Worm (Caenorhabditis elegans) whole organism, young adult: ENCODE measurements around the gene inpp-1.

Experiments
- B0035.1 ChIP-seq: sonication (generic microtip); optimal IDR thresholded peaks from 2 replicates; lab custom pipeline; 2016; ENCODE audit warnings: missing genetic modification characterization, mild to moderate bottlenecking, missing compliant biosample characterization, missing genotype, missing genetic modification reagents
- B0336.3 ChIP-seq: fragments of 200-800 bp; sonication (Bioruptor generic); IDR thresholded peaks from 2 replicates; pipeline ENCODE4 v1.3.6; 2022; ENCODE audit warnings: missing genetic modification characterization, missing compliant biosample characterization
- F33H1.4 ChIP-seq: fragments of 200-800 bp; sonication (Bioruptor generic); IDR thresholded peaks from 2 replicates; pipeline ENCODE4 v1.3.6; 2022; ENCODE audit warnings: missing genetic modification reagents, missing genetic modification characterization, missing compliant biosample characterization
- F37B4.10 ChIP-seq: fragments of 200-800 bp; sonication (Bioruptor generic); IDR thresholded peaks from 2 replicates; pipeline ENCODE4 v1.3.6; 2022; ENCODE audit warnings: missing genetic modification characterization, missing compliant biosample characterization
- F57A8.1 ChIP-seq: fragments of 200-800 bp; sonication (Bioruptor generic); optimal IDR thresholded peaks from 2 replicates; lab custom pipeline; 2018; ENCODE audit warnings: mild to moderate bottlenecking, missing genetic modification characterization, moderate library complexity, missing compliant biosample characterization
- ZK185.1 ChIP-seq: sonication (generic microtip); optimal IDR thresholded peaks from 2 replicates; lab custom pipeline; 2016; ENCODE audit warnings: mild to moderate bottlenecking, missing genetic modification characterization, missing compliant biosample characterization; ENCODE audit not compliant: poor library complexity, severe bottlenecking
- akir-1 ChIP-seq: fragments of 200-800 bp; sonication (Bioruptor generic); optimal IDR thresholded peaks from 2 replicates; lab custom pipeline; 2018; ENCODE audit warnings: mild to moderate bottlenecking, missing genetic modification characterization, moderate library complexity, missing compliant biosample characterization
- athp-1 ChIP-seq: sonication (generic microtip); optimal IDR thresholded peaks from 2 replicates; lab custom pipeline; 2017; ENCODE audit warnings: mild to moderate bottlenecking, missing genetic modification characterization, missing compliant biosample characterization
- attf-3 ChIP-seq: fragments of 200-800 bp; sonication (Bioruptor generic); conservative IDR thresholded peaks from 2 replicates; pipeline ENCODE4 v1.3.6; 2022; ENCODE audit warnings: missing genetic modification reagents, missing genetic modification characterization, missing compliant biosample characterization
- attf-5 ChIP-seq: fragments of 200-800 bp; sonication (Bioruptor generic); optimal IDR thresholded peaks from 2 replicates; lab custom pipeline; 2018; ENCODE audit warnings: mild to moderate bottlenecking, missing genetic modification characterization, missing compliant biosample characterization
- attf-6 ChIP-seq: fragments of 200-800 bp; sonication (Bioruptor generic); IDR thresholded peaks from 2 replicates; pipeline ENCODE4 v1.3.6; 2022; ENCODE audit warnings: missing genetic modification reagents, missing genetic modification characterization, missing compliant biosample characterization
- bed-1 ChIP-seq: fragments of 200-800 bp; sonication (Bioruptor generic); IDR thresholded peaks from 2 replicates; pipeline ENCODE4 v1.3.6; 2022; ENCODE audit warnings: missing genetic modification reagents, missing genetic modification characterization, missing compliant biosample characterization
- ccch-3 ChIP-seq: fragments of 200-800 bp; sonication (Bioruptor generic); optimal IDR thresholded peaks from 2 replicates; lab custom pipeline; 2018; ENCODE audit warnings: mild to moderate bottlenecking, missing genetic modification characterization, missing compliant biosample characterization
- ceh-100 ChIP-seq: fragments of 200-800 bp; sonication (Bioruptor generic); IDR thresholded peaks from 2 replicates; pipeline ENCODE4 v1.3.6; 2022; ENCODE audit warnings: missing genetic modification reagents, missing genetic modification characterization, missing compliant biosample characterization
- ceh-27 ChIP-seq: fragments of 200-800 bp; sonication (Bioruptor generic); optimal IDR thresholded peaks from 2 replicates; lab custom pipeline; 2018; ENCODE audit warnings: mild to moderate bottlenecking, missing genetic modification characterization, moderate library complexity, missing compliant biosample characterization
- chd-7 ChIP-seq: sonication (generic microtip); optimal IDR thresholded peaks from 2 replicates; lab custom pipeline; 2016; ENCODE audit warnings: mild to moderate bottlenecking, missing genetic modification characterization, moderate library complexity, missing compliant biosample characterization
- die-1 ChIP-seq: sonication (generic microtip); optimal IDR thresholded peaks from 2 replicates; lab custom pipeline; 2016; ENCODE audit warnings: missing genotype, mild to moderate bottlenecking, missing genetic modification characterization, missing compliant biosample characterization
- efl-1 ChIP-seq: fragments of 150-350 bp; optimal IDR thresholded peaks from 2 replicates; lab custom pipeline; 2014; ENCODE audit warnings: missing biosample characterization, missing genetic modification reagents, missing genetic modification characterization
- hlh-12 ChIP-seq: sonication (generic microtip); optimal IDR thresholded peaks from 2 replicates; lab custom pipeline; 2016; ENCODE audit warnings: missing genetic modification characterization, missing compliant biosample characterization
- lag-1 ChIP-seq: fragments of 200-800 bp; sonication (Bioruptor generic); IDR thresholded peaks from 2 replicates; pipeline ENCODE4 v1.3.6; 2022; ENCODE audit warnings: missing genetic modification reagents, missing genetic modification characterization, missing compliant biosample characterization
- let-526 ChIP-seq: fragments of 200-800 bp; sonication (Bioruptor generic); IDR thresholded peaks from 2 replicates; pipeline ENCODE4 v1.3.6; 2022; ENCODE audit warnings: missing genetic modification reagents, missing genetic modification characterization, missing compliant biosample characterization
- lin-35 ChIP-seq, 3 experiments: fragments of 150-350 bp in 2 of 3; sonication (generic microtip) in 1 of 3; optimal IDR thresholded peaks; 2 replicates each; lab custom pipeline; 2014 to 2018; ENCODE audit warnings: missing biosample characterization in 3 of 3, missing genetic modification characterization in 3 of 3, missing genetic modification reagents in 3 of 3
- lin-40 ChIP-seq: sonication (generic microtip); optimal IDR thresholded peaks from 2 replicates; lab custom pipeline; 2016; ENCODE audit warnings: missing genetic modification characterization, mild to moderate bottlenecking, missing compliant biosample characterization, missing genotype, missing genetic modification reagents
- lsy-27 ChIP-seq: sonication (generic microtip); optimal IDR thresholded peaks from 2 replicates; lab custom pipeline; 2017; ENCODE audit warnings: missing genetic modification characterization, mild to moderate bottlenecking, missing compliant biosample characterization, antibody characterized with exemption, missing genotype, borderline replicate concordance; ENCODE audit not compliant: insufficient read depth
- madf-6 ChIP-seq: fragments of 200-800 bp; sonication (Bioruptor generic); IDR thresholded peaks from 2 replicates; pipeline ENCODE4 v1.3.6; 2022; ENCODE audit warnings: missing genetic modification reagents, missing genetic modification characterization, missing compliant biosample characterization
- mes-4 ChIP-seq: sonication (generic microtip); optimal IDR thresholded peaks from 2 replicates; lab custom pipeline; 2016; ENCODE audit warnings: missing genotype, missing genetic modification characterization, missing compliant biosample characterization
- nhr-80 ChIP-seq: sonication (generic microtip); optimal IDR thresholded peaks from 2 replicates; lab custom pipeline; 2016; ENCODE audit warnings: missing genetic modification characterization, missing compliant biosample characterization
- rec-8 ChIP-seq, 2 experiments: sonication (generic microtip); optimal IDR thresholded peaks; 2 replicates each; lab custom pipeline; 2016; ENCODE audit warnings: mild to moderate bottlenecking in 2 of 2, missing genetic modification characterization in 2 of 2, missing genetic modification reagents in 2 of 2, missing genotype in 2 of 2, missing biosample characterization in 1 of 2, missing compliant biosample characterization in 1 of 2, moderate library complexity in 1 of 2
- repo-1 ChIP-seq: sonication (generic microtip); optimal IDR thresholded peaks from 2 replicates; lab custom pipeline; 2017; ENCODE audit warnings: mild to moderate bottlenecking, missing genetic modification characterization, missing compliant biosample characterization
- snpc-1.1 ChIP-seq: sonication (generic microtip); optimal IDR thresholded peaks from 2 replicates; lab custom pipeline; 2017; ENCODE audit warnings: missing genetic modification characterization, mild to moderate bottlenecking, missing compliant biosample characterization, antibody characterized with exemption, moderate library complexity, missing genotype, missing genetic modification reagents; ENCODE audit not compliant: insufficient read depth
- tbp1 ChIP-seq: fragments of 200-800 bp; sonication (Bioruptor generic); optimal IDR thresholded peaks from 2 replicates; lab custom pipeline; 2018; ENCODE audit warnings: mild to moderate bottlenecking, missing genetic modification characterization, missing compliant biosample characterization
- tbx-9 ChIP-seq: sonication (generic microtip); optimal IDR thresholded peaks from 2 replicates; lab custom pipeline; 2016; ENCODE audit warnings: borderline replicate concordance, missing genetic modification characterization, inconsistent platforms, missing compliant biosample characterization
- tlf-1 ChIP-seq: fragments of 200-800 bp; sonication (Bioruptor generic); optimal IDR thresholded peaks from 2 replicates; lab custom pipeline; 2018; ENCODE audit warnings: mild to moderate bottlenecking, missing genetic modification characterization, missing compliant biosample characterization
- zfh-2 ChIP-seq: fragments of 200-800 bp; sonication (Bioruptor generic); conservative IDR thresholded peaks from 2 replicates; pipeline ENCODE4 v1.3.6; 2022; ENCODE audit warnings: missing genetic modification reagents, missing genetic modification characterization, missing compliant biosample characterization
- ztf-22 ChIP-seq: fragments of 200-800 bp; sonication (Bioruptor generic); optimal IDR thresholded peaks from 2 replicates; lab custom pipeline; 2018; ENCODE audit warnings: mild to moderate bottlenecking, missing genetic modification characterization, moderate library complexity, missing compliant biosample characterization
- ztf-3 ChIP-seq: fragments of 200-800 bp; sonication (Bioruptor generic); optimal IDR thresholded peaks from 2 replicates; lab custom pipeline; 2018; ENCODE audit warnings: mild to moderate bottlenecking, missing genetic modification characterization, missing compliant biosample characterization
- ztf-6 ChIP-seq: fragments of 200-800 bp; sonication (Bioruptor generic); IDR thresholded peaks from 2 replicates; pipeline ENCODE4 v1.3.6; 2022; ENCODE audit warnings: missing genetic modification reagents, missing genetic modification characterization, missing compliant biosample characterization

inpp-1 gene

ce11 chrIV:10766071-10766470, 7.6 kb downstream of the inpp-1 start (continued):
- no peak for TF ChIP-seq ccch-3 (GFP tag; lab: Kevin White, UChicago)
- TF ChIP-seq F57A8.1 (GFP tag; lab: Kevin White, UChicago), result no peak
- TF ChIP-seq attf-6, result 0 out of 2 replicates have a peak, but pooled peaks have one; percentile 30
- TF ChIP-seq F33H1.4, result peak; percentile 95
- no peak for TF ChIP-seq athp-1
- no peak for TF ChIP-seq attf-5 (GFP tag; lab: Kevin White, UChicago)
- TF ChIP-seq let-526 (GFP tag; lab: Robert Waterston, UW), result no peak
- TF ChIP-seq lag-1 (GFP tag; lab: Robert Waterston, UW), result no peak
- TF ChIP-seq chd-7 (tag; lab: Kevin White, UChicago), result no peak
- no peak for TF ChIP-seq B0336.3 (GFP tag; lab: Robert Waterston, UW)
- no peak for TF ChIP-seq akir-1 (GFP tag; lab: Kevin White, UChicago)
- TF ChIP-seq lin-40 (tag; lab: Kevin White, UChicago), result no peak
- peak; percentile 16 for TF ChIP-seq efl-1 (GFP tag; lab: Kevin White, UChicago)
- no peak for TF ChIP-seq lsy-27 (tag; lab: Kevin White, UChicago)
- TF ChIP-seq ztf-3 (GFP tag; lab: Kevin White, UChicago), result no peak
- TF ChIP-seq ztf-6 (GFP tag; lab: Robert Waterston, UW), result no peak
- no peak for TF ChIP-seq tbx-9
- TF ChIP-seq ceh-27 (GFP tag; lab: Kevin White, UChicago), result no peak
- no peak for TF ChIP-seq mes-4
- TF ChIP-seq ztf-22 (GFP tag; lab: Kevin White, UChicago), result no peak
- no peak for TF ChIP-seq B0035.1 (tag; lab: Kevin White, UChicago)
- no peak for TF ChIP-seq die-1 (tag; lab: Kevin White, UChicago)
- no peak for TF ChIP-seq repo-1 (tag; lab: Kevin White, UChicago)
- TF ChIP-seq madf-6, result peak; percentile 94
- no peak for TF ChIP-seq rec-8 (tag; optimal IDR thresholded peaks at IDR 0.05; lab: Kevin White, UChicago)
- peak; percentile 60; the same call in 1 of the 2 replicates for TF ChIP-seq attf-3 (GFP tag; lab: Robert Waterston, UW)
- no peak for TF ChIP-seq lin-35 (GFP tag; optimal IDR thresholded peaks at IDR 0.05; lab: Kevin White, UChicago)

- no peak for TF ChIP-seq hlh-12 (tag; lab: Kevin White, UChicago)
- no peak for TF ChIP-seq F37B4.10 (GFP tag; lab: Robert Waterston, UW)
- TF ChIP-seq ZK185.1, result no peak
- no peak for TF ChIP-seq ceh-100 (GFP tag; lab: Robert Waterston, UW)
- no peak for TF ChIP-seq snpc-1.1 (tag; lab: Kevin White, UChicago)
- TF ChIP-seq madf-6, result no peak
- TF ChIP-seq, all 124 proteins: peak for 0
Measured at ce11 chrIV:10765053-10765452, 8.7 kb downstream of the inpp-1 start, which contains the start of gene T25B9.12. T25B9.12 (plus strand) TSS chrIV:10765353.

ce11 chrIV:10764206-10764605, 9.5 kb downstream of the inpp-1 start, which contains the start of gene T25B9.11:
T25B9.11 (plus strand) TSS chrIV:10764506.
- TF ChIP-seq attf-6 (no peak), nhr-80 (tag; lab: Kevin White, UChicago) (peak; percentile 32)

- TF ChIP-seq tbp1 (peak; percentile 10), zfh-2 (no peak), nhr-80 (tag; lab: Kevin White, UChicago) (peak; percentile 81), bed-1 (GFP tag; lab: Robert Waterston, UW) (no peak), tlf-1 (GFP tag; lab: Kevin White, UChicago) (peak; percentile 12)
Measured at ce11 chrIV:10761344-10761743, 12.4 kb downstream of the inpp-1 start, which contains the start of gene ugt-54. ugt-54 (plus strand) TSS chrIV:10761698.
